Fruit fly (Drosophila melanogaster): Measurements from ENCODE around the gene Pect.

Pect gene

DNA sequence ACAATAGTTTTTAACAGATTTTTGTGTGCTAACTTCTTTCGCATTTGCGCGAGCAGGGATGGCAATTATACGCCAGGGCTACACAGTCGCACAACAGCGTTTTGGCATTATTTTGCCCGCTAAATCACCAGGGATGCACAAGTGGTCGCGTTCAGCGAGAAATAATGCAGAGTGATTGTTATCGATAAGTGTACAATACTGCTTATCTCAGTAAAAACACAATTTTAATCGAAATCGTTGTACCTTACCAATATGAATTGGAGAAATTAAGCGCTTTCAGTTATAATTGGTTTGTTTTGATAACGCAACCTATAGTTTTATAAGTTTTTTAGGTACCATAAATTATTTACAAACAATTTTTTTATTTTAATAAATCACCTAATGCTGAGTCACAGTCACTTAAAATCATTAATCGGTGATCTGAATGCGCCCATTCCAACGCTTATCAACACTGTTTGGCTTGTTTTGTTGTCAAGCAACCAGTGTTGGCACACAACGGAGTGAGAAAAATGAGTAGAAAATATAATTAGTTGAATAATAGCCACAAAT is 26.8 kb upstream of the Pect start, which contains the start of the genes Sfmbt and CG5439 (continued):
- TF ChIP-seq usp (GFP tag; optimal IDR thresholded peaks at IDR 0.05) (no peak), Taf1 (GFP tag; IDR thresholded peaks at IDR 0.05) (no peak; the same call in 1 of the 2 replicates), CG11504 (tag; optimal IDR thresholded peaks at IDR 0.05) (no peak), sc (optimal IDR thresholded peaks at IDR 0.05) (no peak), sc (GFP tag; optimal IDR thresholded peaks at IDR 0.05) (no peak), chn (GFP tag; optimal IDR thresholded peaks at IDR 0.05) (peak; percentile 71), CG3407 (GFP tag; optimal IDR thresholded peaks at IDR 0.05) (no peak), Bteb2 (GFP tag; optimal IDR thresholded peaks at IDR 0.05) (peak; percentile 75), NC2β (GFP tag; optimal IDR thresholded peaks at IDR 0.05) (peak; percentile 57), twi (tag; optimal IDR thresholded peaks at IDR 0.05) (peak; percentile 50), pan (optimal IDR thresholded peaks at IDR 0.05) (no peak), pan (GFP tag; optimal IDR thresholded peaks at IDR 0.05 in 1 of 2, IDR thresholded peaks at IDR 0.05 in 1 of 2) (peak in 1 of 2 experiments; percentile 15), CG5953 (GFP tag; IDR thresholded peaks at IDR 0.05) (no peak), CG2202 (tag; optimal IDR thresholded peaks at IDR 0.05) (peak; percentile 23), C15 (GFP tag; IDR thresholded peaks at IDR 0.05) (no peak), Camta (GFP tag; optimal IDR thresholded peaks at IDR 0.05) (peak; percentile 79), CG3847 (GFP tag; IDR thresholded peaks at IDR 0.05) (peak; percentile 81), Sox102F (GFP tag; optimal IDR thresholded peaks at IDR 0.05) (no peak), NK7.1 (GFP tag; optimal IDR thresholded peaks at IDR 0.05) (peak; percentile 52), wek (GFP tag; optimal IDR thresholded peaks at IDR 0.05) (no peak), CG16813 (GFP tag; IDR thresholded peaks at IDR 0.05; ENCODE audit: partially characterized antibody) (peak; percentile 53; the same call in 2 of the 3 replicates), CG13775 (GFP tag; optimal IDR thresholded peaks at IDR 0.05) (peak; percentile 88), dpn (GFP tag; optimal IDR thresholded peaks at IDR 0.05) (peak; percentile 85), CG15514 (GFP tag; optimal IDR thresholded peaks at IDR 0.05) (peak; percentile 62), CG17568 (GFP tag; optimal IDR thresholded peaks at IDR 0.05) (no peak), HLH4C (GFP tag; IDR thresholded peaks at IDR 0.05; ENCODE audit: partially characterized antibody) (peak; percentile 62; the same call in 2 of the 3 replicates), CG7556 (GFP tag; optimal IDR thresholded peaks at IDR 0.05) (no peak), CG34224 (GFP tag; IDR thresholded peaks at IDR 0.05; ENCODE audit: partially characterized antibody) (no peak; the same call in 2 of the 3 replicates), dmrt11E (tag; optimal IDR thresholded peaks at IDR 0.05) (peak; percentile 65), CG8089 (GFP tag; optimal IDR thresholded peaks at IDR 0.05) (peak; percentile 39), gro (GFP tag; optimal IDR thresholded peaks at IDR 0.05) (peak; percentile 17), psq (GFP tag; optimal IDR thresholded peaks at IDR 0.05) (peak; percentile 76), CG14710 (tag; optimal IDR thresholded peaks at IDR 0.05) (peak; percentile 95), CG33557 (GFP tag; optimal IDR thresholded peaks at IDR 0.05) (peak; percentile 62), cad (GFP tag; optimal IDR thresholded peaks at IDR 0.05) (no peak), fd3F (GFP tag; optimal IDR thresholded peaks at IDR 0.05) (peak; percentile 59), sisA (GFP tag; IDR thresholded peaks at IDR 0.05) (peak; percentile 77), CG14965 (GFP tag; optimal IDR thresholded peaks at IDR 0.05; ENCODE audit: borderline replicate concordance) (no peak), trem (tag; optimal IDR thresholded peaks at IDR 0.05) (peak; percentile 79), ash1 (GFP tag; optimal IDR thresholded peaks at IDR 0.05) (no peak), CG17186 (GFP tag; optimal IDR thresholded peaks at IDR 0.05) (peak; percentile 90), Dref (GFP tag; IDR thresholded peaks at IDR 0.05) (peak; percentile 81), Scr (GFP tag; IDR thresholded peaks at IDR 0.05; ENCODE audit: partially characterized antibody) (peak; percentile 53; the same call in 1 of the 2 replicates), jumu (GFP tag; optimal IDR thresholded peaks at IDR 0.05) (peak; percentile 85), pros (GFP tag; optimal IDR thresholded peaks at IDR 0.05) (no peak), Hr3 (GFP tag; optimal IDR thresholded peaks at IDR 0.05) (peak; percentile 89), CG8281 (tag; optimal IDR thresholded peaks at IDR 0.05) (no peak), CG13296 (GFP tag; optimal IDR thresholded peaks at IDR 0.05) (no peak), CG1603 (tag; optimal IDR thresholded peaks at IDR 0.05) (no peak), scrt (GFP tag; optimal IDR thresholded peaks at IDR 0.05) (no peak)

Data from whole organism, embryonic.